Worm (Caenorhabditis elegans): Measurements from ENCODE around the gene M6.11.

Gene M6.11

ce11 chrX:617730-618129 is 23.6 kb downstream of the M6.11 start:
- no peak for TF ChIP-seq ceh-44 (GFP tag; IDR thresholded peaks at IDR 0.05)
- peak in 1 of 2 experiments; percentile 9 for TF ChIP-seq unc-62 (GFP tag; optimal IDR thresholded peaks at IDR 0.05 in 1 of 2)
- no peak for TF ChIP-seq unc-62 (tag; optimal IDR thresholded peaks at IDR 0.05)

DNA sequence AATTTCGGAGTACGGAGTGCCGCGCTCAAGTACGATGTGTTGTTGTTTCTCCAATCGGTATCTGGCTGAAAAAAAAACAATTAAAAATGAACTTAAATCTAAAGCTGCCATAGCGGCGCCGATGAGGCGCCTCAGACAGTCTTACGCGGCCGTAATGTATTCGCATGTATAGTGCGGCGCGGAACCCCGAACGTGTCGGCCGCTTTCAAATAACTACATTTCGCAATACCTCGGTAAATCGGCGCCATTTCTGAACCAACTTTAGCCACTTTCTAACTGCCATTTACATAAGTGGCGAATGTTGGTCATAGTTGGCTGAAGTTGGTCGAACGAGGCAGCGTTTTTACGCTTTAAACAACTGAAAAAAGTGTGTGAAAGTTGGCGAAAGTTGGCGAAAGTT is 28.6 kb downstream of the M6.11 start:
- TF ChIP-seq nhr-102 (tag; optimal IDR thresholded peaks at IDR 0.05), result no peak
- TF ChIP-seq hlh-30 (tag; optimal IDR thresholded peaks at IDR 0.05; ENCODE audit: insufficient read depth), result no peak

- TF ChIP-seq lin-13 (GFP tag; optimal IDR thresholded peaks at IDR 0.05), result no peak
- TF ChIP-seq nhr-6 (tag; optimal IDR thresholded peaks at IDR 0.05), result no peak
- TF ChIP-seq aha-1 (tag), result peak; percentile 92
Observed at ce11 chrX:609553-609952, 31.8 kb downstream of the M6.11 start.

DNA sequence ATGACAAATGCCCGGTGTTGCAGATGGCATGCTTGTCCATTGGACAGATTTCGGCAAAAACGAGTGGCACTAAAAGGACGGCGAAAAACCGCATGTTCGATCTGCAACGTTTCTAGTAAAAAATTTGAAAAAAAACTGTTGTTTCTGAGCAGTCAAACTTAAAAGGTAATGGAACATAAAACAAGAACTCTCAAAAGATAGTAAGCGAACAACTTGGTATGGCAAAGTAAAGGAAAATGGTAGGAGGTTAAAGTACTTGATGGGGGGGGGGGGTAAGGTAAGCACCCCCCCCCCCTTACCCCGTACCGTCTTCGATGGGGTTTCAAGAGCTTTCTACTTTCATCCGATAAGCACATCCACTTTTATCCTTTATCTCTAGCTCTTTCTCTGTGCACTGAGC is 32.9 kb downstream of the M6.11 start, which contains the start of gene F13C5.5:
TSS of gene F13C5.5 (minus strand) at position 101 of the 400 bp plus-strand sequence.
- TF ChIP-seq lin-1 (GFP tag; IDR thresholded peaks at IDR 0.05), result no peak
- TF ChIP-seq gei-8 (GFP tag; optimal IDR thresholded peaks at IDR 0.05), result no peak
- TF ChIP-seq nhr-28 (tag; optimal IDR thresholded peaks at IDR 0.05), result no peak
- no peak for TF ChIP-seq Y48G9A.11 (GFP tag; IDR thresholded peaks at IDR 0.05)
- no peak for TF ChIP-seq lin-38 (GFP tag; IDR thresholded peaks at IDR 0.05)
- no peak for TF ChIP-seq ctbp-1 (GFP tag; IDR thresholded peaks at IDR 0.05)
- no peak for TF ChIP-seq nhr-6 (tag; optimal IDR thresholded peaks at IDR 0.05)
- no peak for TF ChIP-seq snpc-1.2 (GFP tag; IDR thresholded peaks at IDR 0.05)
- TF ChIP-seq fkh-10 (GFP tag; optimal IDR thresholded peaks at IDR 0.05), result no peak
- no peak for TF ChIP-seq nhr-76 (tag; optimal IDR thresholded peaks at IDR 0.05)
- no peak for TF ChIP-seq hmg-1.1 (GFP tag; IDR thresholded peaks at IDR 0.05)
- TF ChIP-seq unc-39 (tag; optimal IDR thresholded peaks at IDR 0.05), result no peak
- no peak for TF ChIP-seq nhr-25 (tag; optimal IDR thresholded peaks at IDR 0.05; ENCODE audit: borderline replicate concordance, insufficient read depth)
- no peak for TF ChIP-seq R02D3.7 (tag; optimal IDR thresholded peaks at IDR 0.05)
- no peak for TF ChIP-seq ceh-28 (tag; optimal IDR thresholded peaks at IDR 0.05)
- no peak for TF ChIP-seq zfp-3 (GFP tag; conservative IDR thresholded peaks at IDR 0.05)

- TF ChIP-seq nhr-76 (tag; optimal IDR thresholded peaks at IDR 0.05), result no peak
Observed at ce11 chrX:601860-602259, 39.5 kb downstream of the M6.11 start, which contains the start of gene F13C5.1. Gene F13C5.1, plus strand, starts transcription at chrX:602160.

ce11 chrX:601340-601757 is 40.0 kb downstream of the M6.11 start:
- TF ChIP-seq egl-43 (GFP tag; IDR thresholded peaks at IDR 0.05) (peak; percentile 68), gei-8 (GFP tag; optimal IDR thresholded peaks at IDR 0.05) (no peak), dmd-6 (GFP tag; IDR thresholded peaks at IDR 0.05) (peak; percentile 25; the same call in 1 of the 2 replicates), lin-39 (tag; optimal IDR thresholded peaks at IDR 0.05) (no peak), zag-1 (tag; optimal IDR thresholded peaks at IDR 0.05) (no peak), nhr-28 (tag; optimal IDR thresholded peaks at IDR 0.05) (no peak), snpc-4 (tag; optimal IDR thresholded peaks at IDR 0.05) (no peak), rbr-2 (tag; optimal IDR thresholded peaks at IDR 0.05) (peak; percentile 69), mxl-3 (GFP tag; optimal IDR thresholded peaks at IDR 0.05) (no peak), fkh-10 (GFP tag; optimal IDR thresholded peaks at IDR 0.05) (peak; percentile 84), egl-27 (tag; optimal IDR thresholded peaks at IDR 0.05) (no peak), zip-11 (GFP tag; IDR thresholded peaks at IDR 0.05) (no peak), aha-1 (tag) (peak; percentile 88), Y5F2A.4 (GFP tag; optimal IDR thresholded peaks at IDR 0.05) (no peak), Y48G9A.11 (GFP tag; IDR thresholded peaks at IDR 0.05) (no peak), dpl-1 (GFP tag; optimal IDR thresholded peaks at IDR 0.05) (no peak), ceh-20 (GFP tag; IDR thresholded peaks at IDR 0.05) (0 out of 2 replicates have a peak, but pooled peaks have one; percentile 63), ceh-28 (tag; optimal IDR thresholded peaks at IDR 0.05) (no peak), ama-1 (optimal IDR thresholded peaks at IDR 0.05) (no peak), ztf-7 (tag; optimal IDR thresholded peaks at IDR 0.05) (no peak), tag-97 (GFP tag; IDR thresholded peaks at IDR 0.05) (no peak), ctbp-1 (GFP tag; IDR thresholded peaks at IDR 0.05) (0 out of 2 replicates have a peak, but pooled peaks have one; percentile 52), lim-7 (GFP tag; IDR thresholded peaks at IDR 0.05) (no peak), F37D6.2 (tag; optimal IDR thresholded peaks at IDR 0.05) (peak; percentile 36), vab-7 (GFP tag; IDR thresholded peaks at IDR 0.05) (peak; percentile 17; the same call in 1 of the 2 replicates), nhr-102 (tag; optimal IDR thresholded peaks at IDR 0.05) (no peak), lsy-2 (tag; optimal IDR thresholded peaks at IDR 0.05) (peak in 1 of 2 experiments; percentile 32), hmg-1.1 (GFP tag; IDR thresholded peaks at IDR 0.05) (peak; percentile 81)
